Fruit fly (Drosophila melanogaster) S2 (cell line): ENCODE data around the gene CG32681.
A peak's percentile ranks its signal among the peaks of the same experiment; 100 is the strongest.

Source experiments
- CG8478 ChIP-seq: fragments of >200 bp; optimal IDR thresholded peaks from 2 replicates; lab custom pipeline; 2018
- CTCF ChIP-seq, 2 experiments: fragments of >200 bp; optimal IDR thresholded peaks; 2 replicates each; lab custom pipeline; 2018

The CG32681 gene

DNA sequence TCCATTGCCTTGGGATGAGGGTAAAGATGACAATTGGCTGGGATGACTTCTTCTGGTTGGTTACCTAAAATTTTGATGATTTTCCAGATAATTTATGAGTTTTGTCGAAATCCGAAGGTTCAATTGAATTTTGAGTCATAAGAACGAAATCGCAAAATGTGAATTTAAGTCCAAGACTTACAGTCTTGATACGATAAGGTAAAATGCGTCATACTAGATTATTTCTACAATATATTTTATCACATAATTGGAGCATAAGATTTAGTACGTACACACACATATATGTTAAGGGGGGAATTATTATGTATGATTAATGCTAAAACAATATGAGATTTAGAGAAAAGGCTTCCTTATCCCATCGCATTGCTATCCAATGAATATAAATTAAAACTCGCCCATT, at the start of gene CG32681:
Gene CG32681 (minus strand): TSS at position 101 of the 400 bp plus-strand sequence.
- TF ChIP-seq CTCF (optimal IDR thresholded peaks at IDR 0.05; lab: Kevin White, UChicago) = no peak

dm6 chrX:10417129-10417528, 36.0 kb upstream of the CG32681 start, which contains the start of gene RabX2:
Gene RabX2, plus strand, starts transcription at chrX:10417429.
- no peak for TF ChIP-seq CG8478

DNA sequence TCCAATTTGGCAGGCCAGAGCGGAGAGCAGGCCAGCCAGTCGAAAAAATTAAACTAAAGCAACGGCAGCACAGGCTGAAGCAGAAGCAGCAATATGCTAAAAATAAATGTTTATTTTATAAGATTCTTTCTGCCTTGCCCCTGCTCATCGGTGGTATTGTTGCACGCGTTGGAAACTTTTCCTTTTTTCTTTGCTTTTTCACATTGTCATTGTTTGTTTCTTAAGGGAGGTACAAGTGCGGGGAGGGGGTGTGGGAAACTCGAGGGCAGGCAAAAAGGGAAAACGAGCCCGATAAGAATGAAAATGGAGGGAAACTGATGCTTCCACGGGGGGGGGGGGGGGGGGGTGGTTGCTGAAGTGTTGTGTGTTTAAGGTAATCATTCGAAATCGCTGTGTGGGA, 17.8 kb upstream of the CG32681 start:
- TF ChIP-seq CTCF (optimal IDR thresholded peaks at IDR 0.05; lab: Kevin White, UChicago) (no peak), CG8478 (no peak)

DNA sequence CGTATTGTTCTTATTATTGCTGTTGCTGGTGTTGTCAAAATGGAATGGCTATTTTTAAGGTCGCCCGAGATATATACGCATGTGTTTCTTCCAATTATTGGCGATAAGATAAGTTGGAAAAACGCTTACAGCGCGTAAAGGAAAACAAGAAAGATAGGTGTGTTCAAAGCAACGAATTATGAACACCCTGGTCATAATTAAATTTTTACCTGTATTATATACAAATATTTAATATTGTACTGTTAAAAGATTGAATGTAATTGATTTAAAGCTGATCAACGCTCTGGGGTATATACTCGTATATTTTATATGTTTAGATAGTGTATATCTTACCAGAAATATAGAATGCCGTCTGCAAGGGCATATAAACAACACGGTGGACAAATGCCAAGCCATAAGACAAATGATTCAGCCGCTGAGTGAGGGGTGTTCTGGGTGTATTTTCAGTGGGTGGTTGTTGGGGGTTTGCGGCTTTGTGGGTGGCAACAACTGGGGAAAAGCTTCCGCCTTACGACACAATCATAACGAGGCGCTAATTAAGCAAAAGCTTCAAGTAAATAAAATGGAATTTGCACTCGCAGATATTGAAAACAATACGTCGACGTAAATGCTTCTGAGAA, 16.5 kb upstream of the CG32681 start:
- TF ChIP-seq CG8478 = no peak
- TF ChIP-seq CTCF (optimal IDR thresholded peaks at IDR 0.05; lab: Kevin White, UChicago) = no peak

dm6 chrX:10396832-10397231, 15.7 kb upstream of the CG32681 start:
- no peak for TF ChIP-seq CG8478
- no peak for TF ChIP-seq CTCF (optimal IDR thresholded peaks at IDR 0.05; lab: Kevin White, UChicago)

dm6 chrX:10387672-10388071, 6.5 kb upstream of the CG32681 start:
- TF ChIP-seq CTCF (optimal IDR thresholded peaks at IDR 0.05; lab: Kevin White, UChicago) (no peak), CG8478 (no peak)

DNA sequence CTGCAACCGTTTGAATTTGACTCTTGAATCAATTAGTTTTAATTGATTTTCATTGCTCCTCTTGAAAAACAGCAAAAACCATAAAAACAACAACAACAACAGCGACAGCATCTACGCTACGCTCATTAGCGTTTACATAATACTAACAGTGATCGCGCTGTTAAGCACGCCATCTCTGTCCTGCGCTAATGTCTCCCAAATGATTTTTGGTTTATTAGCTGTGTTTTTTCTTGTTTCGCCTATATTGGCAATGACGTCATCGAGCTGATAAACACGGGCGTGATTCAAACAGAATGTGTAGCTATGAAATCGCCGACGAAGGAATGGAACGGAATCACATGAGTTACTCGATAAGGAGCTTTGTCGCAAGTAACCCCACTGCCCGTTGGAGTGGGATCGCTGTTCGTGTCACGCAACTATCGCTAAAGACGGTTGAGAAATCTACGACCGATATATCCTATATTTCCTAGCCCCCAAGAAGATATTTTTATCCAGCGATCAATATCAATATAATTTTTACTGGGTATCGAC, 5.7 kb upstream of the CG32681 start:
- TF ChIP-seq CG8478 (no peak), CTCF (optimal IDR thresholded peaks at IDR 0.05; lab: Kevin White, UChicago) (no peak)

- TF ChIP-seq CTCF (optimal IDR thresholded peaks at IDR 0.05; lab: Kevin White, UChicago) = no peak
- TF ChIP-seq CG8478 = no peak
Measured at dm6 chrX:10386183-10386582, 5.0 kb upstream of the CG32681 start.

DNA sequence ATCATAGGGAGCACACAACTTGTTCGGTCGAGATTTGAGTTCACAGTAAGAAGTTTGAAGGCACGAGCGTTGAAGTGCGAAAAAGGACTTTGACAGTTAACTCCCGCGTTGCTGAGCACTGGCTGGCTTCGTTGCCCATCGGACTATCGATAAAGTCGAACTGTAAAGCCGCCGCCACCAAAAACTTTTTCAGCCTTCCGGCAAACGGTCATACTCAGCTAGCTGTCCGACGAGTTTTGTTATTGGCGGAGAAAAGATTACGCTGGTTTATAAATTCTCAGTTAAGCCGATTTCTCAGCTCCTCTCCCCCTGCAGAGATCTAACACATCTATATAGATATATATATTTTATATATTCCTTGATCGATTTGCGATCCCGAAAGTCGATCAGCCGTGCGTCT, 4.6 kb upstream of the CG32681 start, which contains the start of the genes Psf3 and flw:
Gene Psf3 (minus strand): TSS at position 105 of the 400 bp plus-strand sequence.
Gene flw (plus strand): TSS at position 204 of the 400 bp plus-strand sequence.
- TF ChIP-seq CG8478 = no peak
- TF ChIP-seq CTCF (optimal IDR thresholded peaks at IDR 0.05; lab: Kevin White, UChicago) = no peak

DNA sequence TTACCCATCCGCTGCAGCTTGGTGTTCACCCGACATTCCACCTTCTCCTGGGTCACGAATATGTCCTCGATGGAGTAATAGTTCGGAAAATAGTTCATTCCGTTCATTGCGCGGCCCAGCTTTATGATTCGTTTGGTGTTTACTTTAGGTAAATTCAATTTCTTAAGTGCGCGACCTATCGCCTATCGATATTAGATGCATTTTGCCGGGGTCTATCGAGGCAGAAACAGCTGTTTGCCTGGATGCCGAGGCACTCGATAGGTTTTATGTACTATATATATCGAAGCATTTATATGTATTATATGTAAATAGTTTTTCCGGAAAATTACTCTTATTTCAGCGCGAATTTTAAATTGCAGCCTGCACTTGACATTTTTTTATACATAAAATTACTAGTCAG, 3.8 kb upstream of the CG32681 start:
- TF ChIP-seq CTCF (optimal IDR thresholded peaks at IDR 0.05; lab: Kevin White, UChicago) (no peak), CG8478 (no peak)

DNA sequence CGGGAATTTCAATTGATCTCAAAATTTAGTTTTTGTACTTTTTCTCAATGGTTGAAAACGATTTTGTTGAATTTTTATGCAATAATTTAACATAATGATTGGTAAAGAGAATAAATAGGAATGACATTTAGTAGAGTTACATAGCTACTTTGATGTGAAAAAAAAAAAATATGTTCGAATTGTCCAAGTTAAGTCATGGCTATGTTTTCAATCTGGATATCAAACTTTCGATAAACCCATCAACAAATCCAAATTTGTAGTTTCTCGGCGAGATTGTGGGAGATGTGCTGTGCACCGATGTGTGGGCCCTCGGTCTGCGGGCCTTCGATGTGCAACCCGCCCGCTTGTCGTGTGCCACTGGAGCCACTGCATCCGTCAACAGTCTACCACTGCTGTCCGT, 5.9 kb downstream of the CG32681 start, which contains the start of the genes CG32686 and CG2898:
Gene CG32686 (minus strand): TSS at position 101 of the 400 bp plus-strand sequence.
Gene CG2898 (plus strand): TSS at position 159 of the 400 bp plus-strand sequence.
- no peak for TF ChIP-seq CTCF (optimal IDR thresholded peaks at IDR 0.05; lab: Kevin White, UChicago)

DNA sequence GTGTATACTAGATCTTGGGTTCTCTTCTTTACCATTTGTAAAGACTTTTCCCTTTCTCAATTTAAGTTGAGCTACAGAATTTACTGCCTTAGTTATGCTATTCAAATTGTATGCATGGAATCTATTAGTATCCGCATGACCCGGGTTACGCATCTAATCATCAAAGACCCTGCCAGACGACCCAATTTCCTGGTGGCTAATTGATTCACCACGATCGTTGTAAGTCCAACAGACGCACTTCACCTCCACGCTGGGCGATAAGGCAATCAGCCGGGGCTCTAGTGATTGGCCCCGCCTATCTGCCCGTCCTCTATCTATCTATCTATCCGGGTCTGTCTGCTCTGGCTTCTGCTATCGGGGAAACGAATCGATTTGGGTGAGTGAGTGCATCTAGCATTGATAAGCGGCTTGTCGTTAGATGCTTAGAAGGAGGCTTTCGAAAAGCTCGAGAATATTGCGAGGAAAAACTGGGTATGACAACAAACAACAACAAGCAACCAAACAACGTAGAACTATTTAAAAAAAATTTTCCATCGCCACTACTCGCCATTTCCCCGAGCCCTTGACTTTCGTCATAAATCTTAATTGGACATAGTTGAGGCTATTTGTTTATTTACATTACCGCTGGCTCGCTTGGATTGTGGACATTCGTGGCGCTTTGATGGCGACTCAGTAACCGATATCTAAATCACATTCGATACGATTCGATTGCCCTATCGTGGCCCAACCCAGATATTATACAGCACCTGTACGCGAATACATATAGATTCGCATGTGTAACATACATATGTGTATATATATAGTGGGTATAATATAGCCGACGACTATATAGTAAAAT, 10.7 kb downstream of the CG32681 start:
- TF ChIP-seq CTCF (optimal IDR thresholded peaks at IDR 0.05; lab: Kevin White, UChicago) (no peak), CG8478 (no peak)

dm6 chrX:10369763-10370162, 11.4 kb downstream of the CG32681 start:
- no peak for TF ChIP-seq CG8478
- TF ChIP-seq CTCF (optimal IDR thresholded peaks at IDR 0.05; lab: Kevin White, UChicago) = no peak

DNA sequence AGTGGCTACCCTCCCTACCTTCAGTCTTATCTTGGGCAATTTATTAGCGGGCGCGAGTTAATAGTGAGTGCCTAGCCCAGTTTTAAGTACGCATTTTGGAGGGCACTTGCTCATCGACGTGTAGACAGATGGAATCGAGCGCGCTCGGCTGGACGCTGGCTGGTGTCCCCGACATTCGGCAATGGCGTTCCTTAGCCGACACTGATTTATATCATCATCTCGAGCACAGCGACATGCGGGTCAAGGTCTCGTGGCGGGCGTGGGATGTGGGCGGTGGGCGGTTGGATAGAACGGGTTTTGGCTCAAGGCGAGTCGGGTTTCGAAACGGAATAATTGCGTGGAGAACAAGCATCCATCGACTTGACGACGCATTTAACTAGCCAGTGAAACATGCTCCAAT, 11.8 kb downstream of the CG32681 start:
- TF ChIP-seq CTCF (optimal IDR thresholded peaks at IDR 0.05; lab: Kevin White, UChicago) (no peak), CG8478 (no peak)

DNA sequence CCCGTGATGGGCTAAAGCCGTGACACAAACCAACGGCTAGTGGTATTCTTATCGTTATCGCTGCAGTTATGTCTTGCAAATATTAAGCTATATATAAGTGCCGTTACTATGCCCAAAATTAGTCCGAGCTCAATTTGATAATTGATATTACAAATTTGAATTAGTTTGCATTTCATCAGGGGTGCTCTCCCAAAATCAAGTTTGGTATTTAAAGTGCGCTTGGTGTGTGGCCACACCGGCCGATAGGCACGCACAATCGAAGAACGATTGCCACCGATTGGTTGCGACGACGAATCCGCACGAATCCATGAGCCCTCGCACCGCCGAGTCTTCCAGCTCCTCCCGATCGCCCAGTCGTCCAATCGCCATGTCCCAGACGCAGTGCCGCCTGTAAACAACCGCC, 13.3 kb downstream of the CG32681 start, which contains the start of gene CG17841:
Gene CG17841 (plus strand): TSS at position 252 of the 403 bp plus-strand sequence.
- TF ChIP-seq CG8478 = no peak
- peak in 1 of 2 experiments; percentile 12 for TF ChIP-seq CTCF (optimal IDR thresholded peaks at IDR 0.05; lab: Kevin White, UChicago)

dm6 chrX:10367372-10367771, 13.8 kb downstream of the CG32681 start, which contains the start of gene CG32679:
Gene CG32679, minus strand, starts transcription at chrX:10367472.
- TF ChIP-seq CG8478 (no peak), CTCF (optimal IDR thresholded peaks at IDR 0.05; lab: Kevin White, UChicago) (no peak)
